Worm (Caenorhabditis elegans) whole organism, mixed stage, embryonic: ENCODE results near the gene mdf-1.

ENCODE experiments used
- elt-1 ChIP-seq: sonication (generic microtip); optimal IDR thresholded peaks from 2 replicates; lab custom pipeline; 2017; ENCODE audit warnings: missing genetic modification characterization, mild to moderate bottlenecking, missing compliant biosample characterization, antibody characterized with exemption, moderate library complexity, borderline replicate concordance; ENCODE audit not compliant: insufficient read depth
- lsy-2 ChIP-seq: fragments of 150-350 bp; optimal IDR thresholded peaks from 2 replicates; lab custom pipeline; 2014; ENCODE audit warnings: missing biosample characterization, missing genetic modification characterization
- nhr-12 ChIP-seq: fragments of 150-350 bp; optimal IDR thresholded peaks from 2 replicates; lab custom pipeline; 2014; ENCODE audit warnings: missing biosample characterization, missing genetic modification characterization
- pha-4 ChIP-seq: fragments of 150-350 bp; optimal IDR thresholded peaks from 2 replicates; lab custom pipeline; 2018; ENCODE audit warnings: missing biosample characterization, missing genetic modification reagents, missing genetic modification characterization
- unc-62 ChIP-seq: fragments of 150-350 bp; optimal IDR thresholded peaks from 2 replicates; lab custom pipeline; 2014; ENCODE audit warnings: missing biosample characterization, missing genetic modification reagents, missing genetic modification characterization

- TF ChIP-seq elt-1 (tag; lab: Kevin White, UChicago) (no peak), unc-62 (GFP tag; lab: Kevin White, UChicago) (no peak), lsy-2 (tag; lab: Kevin White, UChicago) (no peak), pha-4 (no peak), nhr-12 (tag; lab: Kevin White, UChicago) (no peak)
Measured at ce11 chrV:9576991-9577390, 33.0 kb upstream of the mdf-1 start, which contains the start of gene F25B3.2.
